Worm (Caenorhabditis elegans): ENCODE measurements around the gene tub-1.
A peak's percentile ranks its signal among the peaks of the same experiment; 100 is the strongest.

The tub-1 gene

ce11 chrII:8185016-8185493 is 28.3 kb upstream of the tub-1 start, which contains the start of the genes mig-5 and cct-1 (continued):
- TF ChIP-seq lin-13 (GFP tag; optimal IDR thresholded peaks at IDR 0.05): peak; percentile 87
- TF ChIP-seq mxl-3 (GFP tag; optimal IDR thresholded peaks at IDR 0.05): peak; percentile 56
- TF ChIP-seq unc-130 (GFP tag; optimal IDR thresholded peaks at IDR 0.05): peak; percentile 65

- TF ChIP-seq T26A8.4 (GFP tag; IDR thresholded peaks at IDR 0.05): no peak
- TF ChIP-seq ztf-7 (tag; optimal IDR thresholded peaks at IDR 0.05): no peak
- TF ChIP-seq zfp-2 (tag; optimal IDR thresholded peaks at IDR 0.05): no peak
- no peak for TF ChIP-seq F37D6.2 (tag; optimal IDR thresholded peaks at IDR 0.05)
These were observed 24.7 kb upstream of the tub-1 start, which contains the start of gene dylt-3 for ce11 chrII:8181437-8181836. Gene dylt-3, plus strand, starts transcription at chrII:8181737.

- TF ChIP-seq zfp-2 (tag; optimal IDR thresholded peaks at IDR 0.05) (no peak), madf-9 (GFP tag; conservative IDR thresholded peaks at IDR 0.05) (no peak), F10B5.3 (tag; optimal IDR thresholded peaks at IDR 0.05) (no peak), attf-4 (tag; optimal IDR thresholded peaks at IDR 0.05) (no peak), sdz-12 (GFP tag; optimal IDR thresholded peaks at IDR 0.05) (no peak), lin-38 (GFP tag; IDR thresholded peaks at IDR 0.05) (no peak), daf-16 (GFP tag; optimal IDR thresholded peaks at IDR 0.05) (no peak), daf-16 (tag; optimal IDR thresholded peaks at IDR 0.05) (no peak), ztf-11 (tag; optimal IDR thresholded peaks at IDR 0.05) (no peak)
These were observed 23.5 kb upstream of the tub-1 start, which contains the start of gene T05C12.4 for ce11 chrII:8180281-8180680. Gene T05C12.4, minus strand, starts transcription at chrII:8180381.

ce11 chrII:8178614-8179013 is 21.9 kb upstream of the tub-1 start:
- TF ChIP-seq mxl-3 (GFP tag; optimal IDR thresholded peaks at IDR 0.05) (no peak), ceh-28 (tag; optimal IDR thresholded peaks at IDR 0.05) (no peak), dpl-1 (GFP tag; optimal IDR thresholded peaks at IDR 0.05) (no peak), unc-62 (GFP tag; optimal IDR thresholded peaks at IDR 0.05 in 1 of 2) (peak in 1 of 2 experiments; percentile 91), unc-62 (tag; optimal IDR thresholded peaks at IDR 0.05) (no peak), sdz-12 (GFP tag; optimal IDR thresholded peaks at IDR 0.05) (no peak), spr-3 (GFP tag; optimal IDR thresholded peaks at IDR 0.05) (no peak)

ce11 chrII:8177095-8177494 is 20.4 kb upstream of the tub-1 start, which contains the start of gene acr-14:
Gene acr-14, minus strand, starts transcription at chrII:8177195.
- TF ChIP-seq mes-2 (tag; optimal IDR thresholded peaks at IDR 0.05; ENCODE audit: poor library complexity, severe bottlenecking): no peak

- TF ChIP-seq egl-43 (GFP tag; IDR thresholded peaks at IDR 0.05): no peak
- no peak for TF ChIP-seq nhr-41 (GFP tag; IDR thresholded peaks at IDR 0.05)
- TF ChIP-seq ctbp-1 (GFP tag; IDR thresholded peaks at IDR 0.05): no peak
- peak in 1 of 2 experiments; percentile 91 for TF ChIP-seq unc-62 (GFP tag; optimal IDR thresholded peaks at IDR 0.05 in 1 of 2)
- no peak for TF ChIP-seq unc-62 (tag; optimal IDR thresholded peaks at IDR 0.05)
- no peak for TF ChIP-seq attf-4 (tag; optimal IDR thresholded peaks at IDR 0.05)
- TF ChIP-seq Y48G9A.11 (GFP tag; IDR thresholded peaks at IDR 0.05): no peak
- TF ChIP-seq dmd-6 (GFP tag; IDR thresholded peaks at IDR 0.05): no peak
These were observed 17.4 kb upstream of the tub-1 start for ce11 chrII:8174148-8174547.

- TF ChIP-seq Y5F2A.4 (GFP tag; optimal IDR thresholded peaks at IDR 0.05) (no peak), F37D6.2 (tag; optimal IDR thresholded peaks at IDR 0.05) (no peak), T26A8.4 (GFP tag; IDR thresholded peaks at IDR 0.05) (no peak), sdz-12 (GFP tag; optimal IDR thresholded peaks at IDR 0.05) (no peak), mxl-3 (GFP tag; optimal IDR thresholded peaks at IDR 0.05) (no peak), lir-3 (tag; optimal IDR thresholded peaks at IDR 0.05) (no peak), nhr-237 (tag; optimal IDR thresholded peaks at IDR 0.05) (no peak), lin-1 (GFP tag; IDR thresholded peaks at IDR 0.05) (no peak), lim-7 (GFP tag; IDR thresholded peaks at IDR 0.05) (no peak), F10B5.3 (tag; optimal IDR thresholded peaks at IDR 0.05) (no peak), tra-1 (GFP tag; IDR thresholded peaks at IDR 0.05) (no peak), mdt-29 (GFP tag; IDR thresholded peaks at IDR 0.05) (no peak)
These were observed 16.7 kb upstream of the tub-1 start, which contains the start of the genes decr-1.3 and T05C12.1 for ce11 chrII:8173449-8173848. Gene decr-1.3, minus strand, starts transcription at chrII:8173549. Gene T05C12.1, plus strand, starts transcription at chrII:8173680.

Data from whole organism, L4 larva.